Fruit fly (Drosophila melanogaster) whole organism, embryonic: Measurements from ENCODE around the gene CG8191.

Source experiments
- Abd-B ChIP-seq: fragments of 200-800 bp; sonication (Bioruptor generic); optimal IDR thresholded peaks from 2 replicates; lab custom pipeline; 2018; ENCODE audit warnings: missing biosample characterization, mild to moderate bottlenecking, missing genetic modification characterization, moderate library complexity
- Awh ChIP-seq: fragments of 200-800 bp; sonication (Bioruptor generic); IDR thresholded peaks from 2 replicates; pipeline ENCODE4, ENCODE4 v1.3.6; 2022; ENCODE audit warnings: missing biosample characterization, missing genetic modification characterization
- BEAF-32 ChIP-seq: fragments of 200-800 bp; sonication (Bioruptor generic); optimal IDR thresholded peaks from 3 replicates; lab custom pipeline; 2017; ENCODE audit warnings: missing biosample characterization, missing genetic modification characterization, mild to moderate bottlenecking, moderate library complexity, missing genetic modification reagents
- CG10267 ChIP-seq: fragments of 200-800 bp; sonication (Bioruptor generic); optimal IDR thresholded peaks from 2 replicates; lab custom pipeline; 2018; ENCODE audit warnings: missing biosample characterization, mild to moderate bottlenecking, missing genetic modification characterization, moderate library complexity
- CG10366 ChIP-seq: fragments of 200-800 bp; sonication (Bioruptor generic); IDR thresholded peaks from 2 replicates; pipeline ENCODE4 v1.3.6; 2022; ENCODE audit warnings: missing biosample characterization, missing genetic modification characterization
- CG12104 ChIP-seq: fragments of 200-800 bp; sonication (Bioruptor generic); optimal IDR thresholded peaks from 3 replicates; lab custom pipeline; 2016; ENCODE audit warnings: missing biosample characterization, missing genetic modification characterization
- CG12769 ChIP-seq: fragments of 200-800 bp; sonication (Bioruptor generic); optimal IDR thresholded peaks from 2 replicates; lab custom pipeline; 2019; ENCODE audit warnings: missing biosample characterization, mild to moderate bottlenecking, missing genetic modification characterization, moderate library complexity
- CG13424 ChIP-seq: fragments of 200-800 bp; sonication (Bioruptor generic); optimal IDR thresholded peaks from 2 replicates; lab custom pipeline; 2019; ENCODE audit warnings: missing biosample characterization, mild to moderate bottlenecking, missing genetic modification characterization, moderate library complexity
- CG14710 ChIP-seq: fragments of 200-800 bp; sonication (Bioruptor generic); optimal IDR thresholded peaks from 3 replicates; lab custom pipeline; 2019; ENCODE audit warnings: missing biosample characterization, mild to moderate bottlenecking, missing genetic modification characterization, moderate library complexity
- CG15601 ChIP-seq: fragments of 200-800 bp; sonication (Bioruptor generic); optimal IDR thresholded peaks from 3 replicates; lab custom pipeline; 2019; ENCODE audit warnings: missing biosample characterization, mild to moderate bottlenecking, missing genetic modification characterization, moderate library complexity
- CG17361 ChIP-seq: fragments of 200-800 bp; sonication (Bioruptor generic); IDR thresholded peaks from 3 replicates; pipeline ENCODE4 v1.3.6; 2022; ENCODE audit warnings: missing biosample characterization, missing genetic modification characterization
- CG2116 ChIP-seq: fragments of 200-800 bp; sonication (Bioruptor generic); optimal IDR thresholded peaks from 3 replicates; lab custom pipeline; 2018; ENCODE audit warnings: missing biosample characterization, mild to moderate bottlenecking, missing genetic modification characterization
- CG30020 ChIP-seq: fragments of 200-800 bp; optimal IDR thresholded peaks from 2 replicates; lab custom pipeline; 2019; ENCODE audit warnings: missing biosample characterization, mild to moderate bottlenecking, missing genetic modification characterization, moderate library complexity
- CG3995 ChIP-seq: fragments of 200-800 bp; sonication (Bioruptor generic); optimal IDR thresholded peaks from 3 replicates; lab custom pipeline; 2016; ENCODE audit warnings: missing biosample characterization, missing genetic modification characterization
- CG4617 ChIP-seq: fragments of 200-800 bp; sonication (Bioruptor generic); optimal IDR thresholded peaks from 3 replicates; lab custom pipeline; 2016; ENCODE audit warnings: missing biosample characterization, missing genetic modification characterization, borderline replicate concordance
- CG5180 ChIP-seq: fragments of 200-800 bp; sonication (Bioruptor generic); optimal IDR thresholded peaks from 3 replicates; lab custom pipeline; 2017; ENCODE audit warnings: missing biosample characterization, missing genetic modification characterization, mild to moderate bottlenecking, moderate library complexity, missing genetic modification reagents
- CG5953 ChIP-seq: fragments of 200-800 bp; sonication (Bioruptor generic); IDR thresholded peaks from 2 replicates; pipeline ENCODE4 v1.3.6; 2022; ENCODE audit warnings: missing biosample characterization, missing genetic modification characterization
- CG7271 ChIP-seq: fragments of 200-800 bp; sonication (Bioruptor generic); optimal IDR thresholded peaks from 2 replicates; lab custom pipeline; 2018; ENCODE audit warnings: missing biosample characterization, mild to moderate bottlenecking, missing genetic modification characterization, moderate library complexity
- CG8924 ChIP-seq: fragments of 200-800 bp; optimal IDR thresholded peaks from 3 replicates; lab custom pipeline; 2019; ENCODE audit warnings: missing biosample characterization, mild to moderate bottlenecking, missing genetic modification characterization, moderate library complexity
- CG9727 ChIP-seq: fragments of 200-800 bp; sonication (Bioruptor generic); optimal IDR thresholded peaks from 3 replicates; lab custom pipeline; 2017; ENCODE audit warnings: missing biosample characterization, mild to moderate bottlenecking, missing genetic modification characterization
- CG9797 ChIP-seq: fragments of 200-800 bp; sonication (Bioruptor generic); optimal IDR thresholded peaks from 3 replicates; lab custom pipeline; 2018; ENCODE audit warnings: missing biosample characterization, mild to moderate bottlenecking, missing genetic modification characterization
- Dp ChIP-seq: fragments of 200-800 bp; sonication (Bioruptor generic); optimal IDR thresholded peaks from 2 replicates; lab custom pipeline; 2018; ENCODE audit warnings: missing biosample characterization, mild to moderate bottlenecking, missing genetic modification characterization, moderate library complexity
- Dref ChIP-seq: fragments of 200-800 bp; sonication (Bioruptor generic); IDR thresholded peaks from 2 replicates; pipeline ENCODE4 v1.3.6; 2022; ENCODE audit warnings: missing biosample characterization, missing genetic modification characterization
- Elba2 ChIP-seq: fragments of 200-800 bp; sonication (Bioruptor generic); optimal IDR thresholded peaks from 3 replicates; lab custom pipeline; 2016; ENCODE audit warnings: missing biosample characterization, missing genetic modification characterization
- MESR4 ChIP-seq: fragments of 200-800 bp; sonication (Bioruptor generic); optimal IDR thresholded peaks from 2 replicates; lab custom pipeline; 2018; ENCODE audit warnings: missing biosample characterization, mild to moderate bottlenecking, missing genetic modification characterization, moderate library complexity
- Max ChIP-seq: fragments of 200-800 bp; sonication (Bioruptor generic); optimal IDR thresholded peaks from 2 replicates; lab custom pipeline; 2016; ENCODE audit warnings: missing biosample characterization, mild to moderate bottlenecking, missing genetic modification characterization
- Neu2 ChIP-seq: fragments of 200-800 bp; sonication (Bioruptor generic); optimal IDR thresholded peaks from 3 replicates; lab custom pipeline; 2016; ENCODE audit warnings: missing biosample characterization, missing genetic modification characterization, borderline replicate concordance
- Oli ChIP-seq: fragments of 200-800 bp; sonication (Bioruptor generic); optimal IDR thresholded peaks from 2 replicates; lab custom pipeline; 2018; ENCODE audit warnings: missing biosample characterization, mild to moderate bottlenecking, missing genetic modification characterization, moderate library complexity
- Sin3A ChIP-seq: fragments of >200 bp; optimal IDR thresholded peaks from 2 replicates; lab custom pipeline; 2018
- amos ChIP-seq: fragments of 200-800 bp; sonication (Bioruptor generic); IDR thresholded peaks from 2 replicates; pipeline ENCODE4 v1.3.6; 2022; ENCODE audit warnings: missing biosample characterization, missing genetic modification characterization; ENCODE audit not compliant: partially characterized antibody
- az2 ChIP-seq: fragments of 200-800 bp; sonication (Bioruptor generic); optimal IDR thresholded peaks from 3 replicates; lab custom pipeline; 2016; ENCODE audit warnings: missing biosample characterization, missing genetic modification characterization
- caup ChIP-seq: fragments of 200-800 bp; sonication (Bioruptor generic); optimal IDR thresholded peaks from 3 replicates; lab custom pipeline; 2017; ENCODE audit warnings: missing biosample characterization, mild to moderate bottlenecking, missing genetic modification characterization, moderate library complexity; ENCODE audit not compliant: severe bottlenecking
- chm ChIP-seq: fragments of 200-800 bp; sonication (Bioruptor generic); IDR thresholded peaks from 2 replicates; pipeline ENCODE4 v1.3.6; 2022; ENCODE audit warnings: missing biosample characterization, missing genetic modification characterization
- danr ChIP-seq: fragments of 200-800 bp; sonication (Bioruptor generic); IDR thresholded peaks from 2 replicates; pipeline ENCODE4 v1.3.6; 2022; ENCODE audit warnings: missing biosample characterization, missing genetic modification characterization
- gcm2 ChIP-seq: fragments of 200-800 bp; sonication (Bioruptor generic); optimal IDR thresholded peaks from 2 replicates; lab custom pipeline; 2016; ENCODE audit warnings: missing biosample characterization, missing genetic modification characterization
- gfzf ChIP-seq: fragments of 200-800 bp; sonication (Bioruptor generic); optimal IDR thresholded peaks from 2 replicates; lab custom pipeline; 2016; ENCODE audit warnings: missing biosample characterization, mild to moderate bottlenecking, missing genetic modification characterization, moderate library complexity
- gsb-n ChIP-seq: fragments of 200-800 bp; sonication (Bioruptor generic); optimal IDR thresholded peaks from 3 replicates; lab custom pipeline; 2018; ENCODE audit warnings: missing biosample characterization, mild to moderate bottlenecking, missing genetic modification characterization
- lmd ChIP-seq: fragments of 200-800 bp; sonication (Bioruptor generic); IDR thresholded peaks from 2 replicates; pipeline ENCODE4 v1.3.6; 2022; ENCODE audit warnings: missing biosample characterization, missing genetic modification characterization
- prd ChIP-seq, 3 experiments: fragments of >200 bp in 2 of 3; fragments of 200-800 bp in 1 of 3; sonication (Bioruptor generic) in 1 of 3; optimal IDR thresholded peaks in 2 of 3; IDR thresholded peaks in 1 of 3; 2 replicates in 2 of 3; 3 replicates in 1 of 3; pipeline versions ENCODE4 v1.3.6 to Lab custom; 2017 to 2022; ENCODE audit warnings: missing biosample characterization in 1 of 3, missing genetic modification characterization in 1 of 3
- rib ChIP-seq: fragments of 200-800 bp; sonication (Bioruptor generic); IDR thresholded peaks from 2 replicates; pipeline ENCODE4 v1.3.6; 2022; ENCODE audit warnings: missing biosample characterization, missing genetic modification characterization
- row ChIP-seq: fragments of 200-800 bp; sonication (Bioruptor generic); IDR thresholded peaks from 3 replicates; pipeline ENCODE4 v1.3.6; 2022; ENCODE audit warnings: missing biosample characterization, missing genetic modification characterization
- so ChIP-seq: fragments of 200-800 bp; sonication (Bioruptor generic); IDR thresholded peaks from 3 replicates; pipeline ENCODE4 v1.3.6; 2022; ENCODE audit warnings: missing biosample characterization, missing genetic modification characterization
- tio ChIP-seq: fragments of 200-800 bp; sonication (Bioruptor generic); optimal IDR thresholded peaks from 2 replicates; lab custom pipeline; 2017; ENCODE audit warnings: missing biosample characterization, missing genetic modification characterization, inconsistent platforms
- trh ChIP-seq: fragments of 200-800 bp; sonication (Bioruptor generic); optimal IDR thresholded peaks from 2 replicates; lab custom pipeline; 2016; ENCODE audit warnings: missing biosample characterization, missing genetic modification characterization
- twi ChIP-seq: fragments of 200-800 bp; optimal IDR thresholded peaks from 2 replicates; lab custom pipeline; 2019; ENCODE audit warnings: missing biosample characterization, mild to moderate bottlenecking, missing genetic modification characterization, moderate library complexity
- zen2 ChIP-seq: fragments of 200-800 bp; sonication (Bioruptor generic); IDR thresholded peaks from 3 replicates; pipeline ENCODE4 v1.3.6; 2022; ENCODE audit warnings: missing biosample characterization, missing genetic modification characterization; ENCODE audit not compliant: partially characterized antibody

Gene CG8191

DNA sequence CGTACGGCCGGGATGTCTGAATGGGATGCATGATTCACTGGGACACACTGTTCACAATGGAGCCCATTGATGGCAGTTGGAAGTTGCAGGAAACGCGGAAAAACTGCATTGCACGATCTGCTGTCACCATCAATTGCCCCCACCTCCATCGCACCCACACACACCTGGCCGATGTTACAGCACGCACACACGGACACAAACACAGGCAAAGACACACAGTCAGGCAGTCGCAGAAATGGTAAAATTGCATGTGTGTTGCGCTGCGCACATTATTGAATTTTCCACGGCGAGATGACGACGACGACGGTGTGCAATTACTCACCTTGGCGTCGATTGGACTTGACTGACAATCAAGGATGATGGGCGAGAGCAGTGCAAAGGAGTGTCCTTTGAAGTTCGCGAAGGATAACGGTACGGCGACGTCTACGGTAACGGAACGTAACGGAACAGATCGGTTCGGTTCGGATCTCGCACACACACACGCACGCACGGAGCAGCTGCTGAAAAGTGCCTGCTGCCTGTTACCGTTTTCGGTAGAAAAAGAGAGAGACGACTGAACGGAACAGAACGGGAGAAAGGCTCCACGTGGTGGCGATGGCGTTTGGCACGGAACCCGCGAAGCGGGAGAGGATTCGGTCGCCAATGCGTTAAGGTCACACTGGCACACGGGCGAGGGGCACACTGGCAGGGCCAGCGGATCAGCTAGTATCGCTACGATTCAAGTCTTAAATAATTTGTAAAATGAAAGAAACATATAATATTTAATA lies 21.8 kb upstream of the CG8191 start, which contains the start of the genes CG9281 and CG15601 (continued):
- TF ChIP-seq Awh (GFP tag; lab: Robert Waterston, UW): no peak
- TF ChIP-seq CG12104 (GFP tag; lab: Kevin White, UChicago): no peak
- TF ChIP-seq az2 (GFP tag; lab: Kevin White, UChicago): no peak
- TF ChIP-seq prd (optimal IDR thresholded peaks at IDR 0.05; lab: Kevin White, UChicago): no peak
- no peak for TF ChIP-seq prd (GFP tag; IDR thresholded peaks at IDR 0.05; lab: Robert Waterston, UW)
- no peak for TF ChIP-seq Abd-B (GFP tag; lab: Kevin White, UChicago)
- TF ChIP-seq, all 482 proteins: peak for 92

dm6 chrX:15710751-15711179 lies 21.2 kb upstream of the CG8191 start:
- TF ChIP-seq CG10267 (tag; lab: Kevin White, UChicago) (peak; percentile 7), trh (GFP tag; lab: Kevin White, UChicago) (no peak), gcm2 (GFP tag; lab: Kevin White, UChicago) (no peak), Awh (GFP tag; lab: Robert Waterston, UW) (no peak), Max (GFP tag; lab: Kevin White, UChicago) (peak; percentile 4), CG9727 (GFP tag; lab: Kevin White, UChicago) (peak; percentile 5), CG4617 (peak; percentile 13), so (GFP tag; lab: Robert Waterston, UW) (no peak), CG2116 (GFP tag; lab: Kevin White, UChicago) (peak; percentile 18), gsb-n (no peak), CG15601 (tag; lab: Kevin White, UChicago) (peak; percentile 7), CG17361 (GFP tag; lab: Robert Waterston, UW) (peak; percentile 23; the same call in 1 of the 3 replicates), CG9797 (GFP tag; lab: Kevin White, UChicago) (peak; percentile 42), row (peak; percentile 20; the same call in 1 of the 3 replicates), rib (GFP tag; lab: Robert Waterston, UW) (no peak), Dp (GFP tag; lab: Kevin White, UChicago) (peak; percentile 3), CG13424 (tag; lab: Kevin White, UChicago) (no peak), CG3995 (GFP tag; lab: Kevin White, UChicago) (peak; percentile 85), Neu2 (GFP tag; lab: Kevin White, UChicago) (no peak), Oli (tag; lab: Kevin White, UChicago) (no peak), CG14710 (tag; lab: Kevin White, UChicago) (peak; percentile 72), Sin3A (lab: Kevin White, UChicago) (peak; percentile 21), CG5180 (GFP tag; lab: Kevin White, UChicago) (no peak), lmd (GFP tag; lab: Robert Waterston, UW) (no peak), CG30020 (tag; lab: Kevin White, UChicago) (peak; percentile 20), amos (GFP tag; lab: Robert Waterston, UW) (0 out of 2 replicates have a peak, but pooled peaks have one; percentile 8), gfzf (GFP tag; lab: Kevin White, UChicago) (peak; percentile 61), Elba2 (GFP tag; lab: Kevin White, UChicago) (no peak), danr (no peak), BEAF-32 (GFP tag; lab: Kevin White, UChicago) (peak; percentile 72)

- TF ChIP-seq CG10366 (GFP tag; lab: Robert Waterston, UW) (no peak), MESR4 (GFP tag; lab: Kevin White, UChicago) (peak; percentile 82), chm (no peak), caup (GFP tag; lab: Kevin White, UChicago) (no peak), CG12769 (tag; lab: Kevin White, UChicago) (no peak), twi (tag; lab: Kevin White, UChicago) (no peak), CG8924 (tag; lab: Kevin White, UChicago) (peak; percentile 61), CG12104 (GFP tag; lab: Kevin White, UChicago) (no peak), Dref (GFP tag; lab: Robert Waterston, UW) (peak; percentile 82), zen2 (GFP tag; lab: Robert Waterston, UW) (peak; percentile 58; the same call in 2 of the 3 replicates), CG5953 (no peak), tio (no peak), CG7271 (tag; lab: Kevin White, UChicago) (no peak)
Measured at dm6 chrX:15712409-15712808, 19.6 kb upstream of the CG8191 start, which contains the start of gene HUWE1. Gene HUWE1, plus strand, starts transcription at chrX:15712628.
